Worm (Caenorhabditis elegans) whole organism, L3 larva: ENCODE data around the gene F13C5.2.

Experiments
- daf-12 ChIP-seq: fragments of 150-350 bp; optimal IDR thresholded peaks from 2 replicates; lab custom pipeline; 2014; ENCODE audit warnings: missing biosample characterization, missing genetic modification reagents, missing genetic modification characterization
- nhr-11 ChIP-seq: fragments of 150-350 bp; optimal IDR thresholded peaks from 2 replicates; lab custom pipeline; 2014; ENCODE audit warnings: missing biosample characterization, missing genetic modification characterization
- nhr-76 ChIP-seq: fragments of 150-350 bp; sonication (generic microtip); optimal IDR thresholded peaks from 5 replicates; lab custom pipeline; 2014; ENCODE audit warnings: missing biosample characterization, missing genetic modification characterization
- pha-4 ChIP-seq: fragments of 150-350 bp; optimal IDR thresholded peaks from 2 replicates; lab custom pipeline; 2014; ENCODE audit warnings: missing biosample characterization, missing genetic modification reagents, missing genetic modification characterization
- skn-1 ChIP-seq: fragments of 150-350 bp; optimal IDR thresholded peaks from 2 replicates; lab custom pipeline; 2014; ENCODE audit warnings: missing biosample characterization, missing genetic modification characterization
- tbx-2 ChIP-seq: sonication (generic microtip); optimal IDR thresholded peaks from 2 replicates; lab custom pipeline; 2016; ENCODE audit warnings: mild to moderate bottlenecking, missing genetic modification characterization, missing compliant biosample characterization

DNA sequence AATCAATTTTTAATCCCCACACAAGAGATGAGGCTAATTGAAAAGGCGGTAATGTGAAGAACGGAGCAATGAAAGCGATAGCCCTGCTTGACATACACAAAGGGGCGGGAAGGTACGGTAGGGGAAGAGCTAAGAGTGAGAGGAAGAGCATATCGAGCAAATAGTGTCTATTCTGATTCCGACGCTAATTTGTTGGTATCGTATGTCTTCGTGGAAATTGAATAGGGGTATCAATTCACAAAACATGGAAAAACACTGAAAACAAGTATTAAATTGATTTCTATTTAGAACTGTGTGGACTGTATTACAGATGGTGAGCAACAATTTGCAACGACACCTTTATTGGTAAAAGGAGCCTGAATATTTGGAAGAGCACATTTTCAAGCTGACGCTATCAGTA, 43.1 kb downstream of the F13C5.2 start, which contains the start of gene pha-2:
- no peak for TF ChIP-seq daf-12
- no peak for TF ChIP-seq tbx-2 (tag; lab: Kevin White, UChicago)
- no peak for TF ChIP-seq pha-4
- no peak for TF ChIP-seq skn-1 (tag; lab: Kevin White, UChicago)
- no peak for TF ChIP-seq nhr-76 (tag; lab: Kevin White, UChicago)
- TF ChIP-seq nhr-11 (tag; lab: Kevin White, UChicago), result no peak
